Worm (Caenorhabditis elegans): Measurements from ENCODE around the gene F48B9.8.

ce11 chrX:2190740-2191139 is 14.5 kb upstream of the F48B9.8 start:
- TF ChIP-seq flt-1 (GFP tag; IDR thresholded peaks at IDR 0.05) (no peak), ref-1 (GFP tag; conservative IDR thresholded peaks at IDR 0.05) (no peak), ztf-29 (GFP tag; IDR thresholded peaks at IDR 0.05) (no peak), tab-1 (GFP tag; IDR thresholded peaks at IDR 0.05) (no peak), ztf-23 (GFP tag; IDR thresholded peaks at IDR 0.05) (no peak), med-1 (GFP tag; optimal IDR thresholded peaks at IDR 0.05; ENCODE audit: insufficient read depth) (no peak), T22C8.4 (GFP tag; IDR thresholded peaks at IDR 0.05) (no peak), cog-1 (tag; optimal IDR thresholded peaks at IDR 0.05) (no peak)

Data from whole organism, midembryonic.